Fruit fly (Drosophila melanogaster) S2 (cell line): ENCODE measurements around the gene por.

Experiments
- CG8478 ChIP-seq: fragments of >200 bp; optimal IDR thresholded peaks from 2 replicates; lab custom pipeline; 2018
- CTCF ChIP-seq, 2 experiments: fragments of >200 bp; optimal IDR thresholded peaks; 2 replicates each; lab custom pipeline; 2018

dm6 chrX:18347641-18348040 lies 32.0 kb downstream of the por start:
- TF ChIP-seq CG8478 (lab: Kevin White, UChicago) (no peak), CTCF (optimal IDR thresholded peaks at IDR 0.05; lab: Kevin White, UChicago) (no peak)
